Worm (Caenorhabditis elegans): ENCODE data around the gene C17B7.9.

ce11 chrV:3344001-3344400 lies 12.1 kb upstream of the C17B7.9 start:
- TF ChIP-seq unc-86 (tag; optimal IDR thresholded peaks at IDR 0.05) (no peak), dmd-4 (tag; optimal IDR thresholded peaks at IDR 0.05; ENCODE audit: borderline replicate concordance) (no peak), hlh-13 (GFP tag; optimal IDR thresholded peaks at IDR 0.05) (no peak), pha-4 (tag; optimal IDR thresholded peaks at IDR 0.05) (no peak), tbx-2 (tag; optimal IDR thresholded peaks at IDR 0.05) (no peak)

Measured in whole organism, late embryonic.